Worm (Caenorhabditis elegans): ENCODE data around the gene R06F6.8.

R06F6.8 gene

DNA sequence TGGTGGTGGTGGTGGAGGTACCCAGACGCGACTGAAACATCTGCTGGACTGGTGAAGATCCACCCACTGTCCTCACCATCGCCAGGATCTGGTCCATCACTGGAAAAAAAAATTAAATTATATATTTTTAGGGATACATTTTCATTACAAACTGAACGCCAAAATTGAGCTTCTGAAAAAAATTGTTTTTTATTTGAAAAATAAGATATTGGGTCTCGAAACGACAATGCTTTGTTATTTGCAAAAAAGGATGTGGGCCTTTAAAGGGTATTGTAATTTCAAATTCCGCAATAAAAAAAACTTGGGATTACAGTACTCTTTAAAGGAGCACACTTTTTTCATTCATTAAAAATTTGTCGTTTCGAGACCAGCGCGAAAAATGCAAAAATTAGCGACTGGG is 30.1 kb upstream of the R06F6.8 start, which contains the start of gene M106.2:
Gene M106.2, minus strand, starts transcription at position 101 of the 400 bp plus-strand sequence.
- TF ChIP-seq mec-3 (tag; optimal IDR thresholded peaks at IDR 0.05; ENCODE audit: borderline replicate concordance) = no peak
- no peak for TF ChIP-seq tbx-2 (tag; optimal IDR thresholded peaks at IDR 0.05)
- no peak for TF ChIP-seq dve-1 (tag; optimal IDR thresholded peaks at IDR 0.05)
- no peak for TF ChIP-seq pros-1 (tag; optimal IDR thresholded peaks at IDR 0.05)
- TF ChIP-seq ceh-48 (tag; optimal IDR thresholded peaks at IDR 0.05) = no peak
- no peak for TF ChIP-seq ceh-6 (GFP tag; optimal IDR thresholded peaks at IDR 0.05)
- TF ChIP-seq sox-2 (GFP tag; IDR thresholded peaks at IDR 0.05) = no peak
- no peak for TF ChIP-seq ceh-9 (tag; optimal IDR thresholded peaks at IDR 0.05)
- no peak for TF ChIP-seq odd-2 (tag; optimal IDR thresholded peaks at IDR 0.05)
- TF ChIP-seq rnt-1 (tag; optimal IDR thresholded peaks at IDR 0.05) = no peak
- TF ChIP-seq Y22D7AL.16 (tag; optimal IDR thresholded peaks at IDR 0.05) = no peak
- no peak for TF ChIP-seq lin-11 (tag; optimal IDR thresholded peaks at IDR 0.05)
- TF ChIP-seq ceh-24 (tag; optimal IDR thresholded peaks at IDR 0.05) = no peak

DNA sequence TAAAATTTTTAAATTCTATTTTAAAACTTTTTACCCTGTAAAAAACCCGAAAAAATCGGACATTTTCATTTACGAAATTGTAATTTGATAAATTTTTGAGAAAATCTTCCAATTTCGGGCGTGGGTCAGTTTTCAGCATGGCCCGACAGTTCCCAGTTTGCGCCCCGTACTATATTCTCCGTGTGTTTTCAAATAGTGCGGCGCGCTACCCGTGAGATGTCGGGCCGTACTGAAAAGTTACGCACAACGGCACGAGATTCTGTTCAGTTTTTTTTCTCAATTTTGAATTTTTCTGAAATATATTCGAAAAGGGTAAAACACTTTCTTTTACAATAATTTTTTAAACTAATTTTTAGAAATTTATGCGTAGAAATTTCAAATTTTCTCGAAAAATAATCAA is 27.3 kb upstream of the R06F6.8 start:
- TF ChIP-seq fax-1 (tag; optimal IDR thresholded peaks at IDR 0.05) = no peak
- TF ChIP-seq ceh-31 (tag; optimal IDR thresholded peaks at IDR 0.05) = no peak
- TF ChIP-seq gmeb-2 (tag; optimal IDR thresholded peaks at IDR 0.05) = no peak
- TF ChIP-seq ceh-22 (tag; optimal IDR thresholded peaks at IDR 0.05) = no peak
- no peak for TF ChIP-seq ceh-6 (GFP tag; optimal IDR thresholded peaks at IDR 0.05)
- TF ChIP-seq pat-9 (tag; optimal IDR thresholded peaks at IDR 0.05) = no peak
- no peak for TF ChIP-seq tbx-7 (tag; optimal IDR thresholded peaks at IDR 0.05)
- no peak for TF ChIP-seq C38D4.7 (GFP tag; optimal IDR thresholded peaks at IDR 0.05)
- no peak for TF ChIP-seq hlh-15 (tag; optimal IDR thresholded peaks at IDR 0.05)
- no peak for TF ChIP-seq elt-2 (tag; optimal IDR thresholded peaks at IDR 0.05)

DNA sequence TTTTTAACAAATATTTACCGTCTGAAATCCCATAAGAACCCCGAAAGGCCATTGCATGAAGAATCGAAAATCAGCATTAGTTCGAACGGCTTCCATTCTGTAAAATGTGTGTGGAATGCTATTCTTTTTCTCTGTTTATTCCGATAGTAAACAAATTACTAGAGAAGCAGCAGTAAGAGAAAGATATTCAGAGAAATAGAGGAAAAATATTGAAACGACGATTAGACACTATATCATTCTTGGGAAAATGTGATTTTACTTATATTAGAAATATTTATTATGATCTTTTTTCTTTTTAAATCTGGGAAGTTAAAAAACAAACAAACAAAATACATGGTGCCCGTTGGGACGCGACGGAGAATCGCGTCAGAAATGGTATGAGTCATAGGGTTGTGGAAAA is 23.7 kb upstream of the R06F6.8 start, which contains the start of gene M106.8:
Gene M106.8, minus strand, starts transcription at position 101 of the 400 bp plus-strand sequence.
- no peak for TF ChIP-seq fax-1 (tag; optimal IDR thresholded peaks at IDR 0.05)
- no peak for TF ChIP-seq ceh-6 (GFP tag; optimal IDR thresholded peaks at IDR 0.05)

DNA sequence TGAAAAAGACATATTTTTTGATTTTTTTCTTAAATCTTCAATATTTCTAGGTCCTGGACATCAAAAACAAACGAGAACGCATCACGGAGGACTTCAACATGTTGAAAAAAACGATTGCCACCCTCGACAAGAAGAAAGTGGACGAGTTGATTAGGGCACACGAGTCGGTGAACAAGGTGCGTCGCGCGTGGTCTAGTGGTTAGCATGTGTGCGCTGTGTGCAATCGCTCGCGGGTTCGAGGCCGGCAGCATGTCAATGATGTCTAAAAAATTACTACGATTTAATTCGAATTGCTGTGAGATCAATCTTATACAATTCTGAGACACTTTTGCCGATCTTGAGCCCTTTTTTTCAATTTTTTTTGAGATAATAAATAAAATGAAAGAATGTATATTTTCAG is 20.3 kb upstream of the R06F6.8 start:
- TF ChIP-seq sdc-2 (tag; optimal IDR thresholded peaks at IDR 0.05) (peak; percentile 82), sox-4 (tag; optimal IDR thresholded peaks at IDR 0.05) (peak; percentile 88), pax-1 (tag; optimal IDR thresholded peaks at IDR 0.05) (no peak), Y22D7AL.16 (tag; optimal IDR thresholded peaks at IDR 0.05) (peak; percentile 81), ceh-24 (tag; optimal IDR thresholded peaks at IDR 0.05) (peak; percentile 59), ceh-19 (GFP tag; optimal IDR thresholded peaks at IDR 0.05) (peak; percentile 92), pha-4 (tag; optimal IDR thresholded peaks at IDR 0.05) (no peak), che-1 (tag; optimal IDR thresholded peaks at IDR 0.05) (peak; percentile 91), C08G9.2 (tag; optimal IDR thresholded peaks at IDR 0.05) (peak; percentile 73), madf-2 (tag; optimal IDR thresholded peaks at IDR 0.05) (peak; percentile 83), tbx-7 (tag; optimal IDR thresholded peaks at IDR 0.05) (peak; percentile 68), hlh-13 (GFP tag; optimal IDR thresholded peaks at IDR 0.05) (peak; percentile 89), odd-2 (tag; optimal IDR thresholded peaks at IDR 0.05) (peak; percentile 77), ceh-14 (tag; optimal IDR thresholded peaks at IDR 0.05) (peak; percentile 58), ama-1 (optimal IDR thresholded peaks at IDR 0.05) (no peak), pros-1 (tag; optimal IDR thresholded peaks at IDR 0.05) (peak; percentile 35), lim-6 (tag; optimal IDR thresholded peaks at IDR 0.05) (peak; percentile 70), dmd-4 (tag; optimal IDR thresholded peaks at IDR 0.05; ENCODE audit: borderline replicate concordance) (peak; percentile 59), nhr-11 (tag; optimal IDR thresholded peaks at IDR 0.05) (no peak), hlh-6 (tag; optimal IDR thresholded peaks at IDR 0.05) (peak; percentile 88), syd-9 (tag; optimal IDR thresholded peaks at IDR 0.05) (peak; percentile 87), pqm-1 (tag; optimal IDR thresholded peaks at IDR 0.05) (peak; percentile 67), sox-2 (GFP tag; IDR thresholded peaks at IDR 0.05) (peak; percentile 82), F13H6.1 (tag; optimal IDR thresholded peaks at IDR 0.05) (peak; percentile 54), ceh-9 (tag; optimal IDR thresholded peaks at IDR 0.05) (peak; percentile 71), dve-1 (tag; optimal IDR thresholded peaks at IDR 0.05) (peak; percentile 77), nfya-1 (tag; optimal IDR thresholded peaks at IDR 0.05) (peak; percentile 74), unc-3 (GFP tag; conservative IDR thresholded peaks at IDR 0.05) (peak; percentile 77), unc-3 (tag; optimal IDR thresholded peaks at IDR 0.05) (peak; percentile 84), unc-42 (tag; optimal IDR thresholded peaks at IDR 0.05) (peak; percentile 36), rnt-1 (tag; optimal IDR thresholded peaks at IDR 0.05) (peak; percentile 58), tbx-2 (tag; optimal IDR thresholded peaks at IDR 0.05) (peak; percentile 93), K09A11.1 (tag; optimal IDR thresholded peaks at IDR 0.05; ENCODE audit: insufficient read depth) (peak; percentile 85), ceh-45 (GFP tag; IDR thresholded peaks at IDR 0.05) (peak; percentile 67; the same call in 1 of the 2 replicates)

Data from whole organism, late embryonic.